Fruit fly (Drosophila melanogaster) whole organism, prepupa: ENCODE measurements around the gene Cpr66Cb.

Experiments used
- CG6276 ChIP-seq: fragments of 200-800 bp; sonication (Bioruptor generic); optimal IDR thresholded peaks from 2 replicates; lab custom pipeline; 2017; ENCODE audit warnings: missing biosample characterization, mild to moderate bottlenecking, missing genetic modification characterization
- CG8119 ChIP-seq: fragments of 200-800 bp; sonication (Bioruptor generic); IDR thresholded peaks from 3 replicates; pipeline ENCODE4 v1.3.6; 2022; ENCODE audit warnings: missing biosample characterization, missing genetic modification characterization
- Gug ChIP-seq: fragments of 200-800 bp; sonication (Bioruptor generic); IDR thresholded peaks from 2 replicates; pipeline ENCODE4 v1.3.6; 2022; ENCODE audit warnings: missing biosample characterization, missing genetic modification characterization
- Sox14 ChIP-seq: fragments of 200-800 bp; sonication (Bioruptor generic); optimal IDR thresholded peaks from 3 replicates; lab custom pipeline; 2016; ENCODE audit warnings: missing biosample characterization, missing genetic modification characterization

DNA sequence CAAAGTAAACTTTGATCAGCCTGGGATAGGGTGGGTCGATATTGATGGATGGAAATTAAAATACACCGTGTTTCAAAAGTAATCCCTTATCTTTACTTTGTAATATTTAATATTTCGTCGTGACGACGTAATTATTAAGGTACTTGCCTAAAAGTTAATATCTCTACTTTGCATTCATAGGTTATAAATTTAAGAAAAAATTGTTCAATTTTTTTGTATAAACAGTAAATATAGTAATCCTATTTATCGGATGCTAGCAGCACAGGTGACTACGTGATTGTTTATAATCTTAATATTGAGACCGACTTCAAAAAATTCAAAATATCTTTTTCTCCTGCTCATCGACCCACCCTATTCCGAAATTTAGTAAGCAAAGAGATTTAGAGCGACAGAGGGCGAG lies 21.7 kb downstream of the Cpr66Cb start:
- peak; percentile 53; the same call in 1 of the 3 replicates for TF ChIP-seq CG8119 (GFP tag; lab: Robert Waterston, UW)
- no peak for TF ChIP-seq Sox14 (GFP tag; lab: Kevin White, UChicago)
- TF ChIP-seq Gug = no peak
- TF ChIP-seq CG6276 (GFP tag; lab: Kevin White, UChicago) = no peak
